Fruit fly (Drosophila melanogaster) Kc167 (cell line): ENCODE data around the gene Idh.

Experiments used
- Myc ChIP-seq: fragments of >200 bp; optimal IDR thresholded peaks from 2 replicates; lab custom pipeline; 2017; ENCODE audit warnings: missing external identifiers
- Sin3A ChIP-seq: fragments of >200 bp; optimal IDR thresholded peaks from 2 replicates; lab custom pipeline; 2018; ENCODE audit warnings: missing external identifiers
- h ChIP-seq: fragments of >200 bp; optimal IDR thresholded peaks from 3 replicates; lab custom pipeline; 2018; ENCODE audit warnings: missing external identifiers
- insv ChIP-seq: fragments of >200 bp; optimal IDR thresholded peaks from 3 replicates; lab custom pipeline; 2018; ENCODE audit warnings: missing external identifiers
- psq ChIP-seq: fragments of >200 bp; optimal IDR thresholded peaks from 2 replicates; lab custom pipeline; 2017; ENCODE audit warnings: missing external identifiers
- ttk ChIP-seq: sonication (Bioruptor generic); optimal IDR thresholded peaks from 2 replicates; lab custom pipeline; 2017; ENCODE audit warnings: missing external identifiers

DNA sequence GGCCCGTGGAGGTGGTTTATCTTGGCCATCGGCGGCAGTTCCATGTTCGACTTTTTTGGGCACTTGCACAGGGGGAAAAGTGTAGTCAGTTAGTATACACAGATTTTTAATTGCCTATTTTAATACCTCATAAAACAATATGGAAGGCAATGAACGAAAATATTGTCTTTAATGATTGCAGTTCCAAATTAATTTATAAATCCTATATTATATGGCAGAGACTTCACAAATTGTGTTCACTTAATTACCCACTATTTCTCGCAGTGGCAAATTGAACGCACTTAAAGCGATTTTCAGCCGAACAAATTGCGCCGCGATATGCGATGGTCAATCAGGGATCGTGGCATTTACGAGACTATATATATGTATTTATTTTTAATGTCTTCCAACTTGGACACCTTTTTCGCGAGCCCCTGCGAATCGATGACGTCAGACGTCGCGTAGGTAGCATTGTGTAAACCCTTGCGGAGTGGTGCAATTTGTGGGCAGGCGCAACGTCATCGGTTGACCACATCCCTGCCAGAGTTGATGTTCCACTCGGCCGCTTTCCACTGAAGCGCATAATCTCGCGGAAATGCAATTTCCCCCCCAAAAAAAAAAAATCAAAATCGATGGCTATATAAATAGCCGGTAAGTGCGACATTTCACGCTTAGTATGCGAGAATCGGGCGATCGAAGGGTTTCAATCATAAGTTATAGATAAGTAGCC, 40.4 kb downstream of the Idh start, which contains the start of gene CG13670:
- TF ChIP-seq Sin3A (lab: Kevin White, UChicago) (no peak), ttk (lab: Kevin White, UChicago) (no peak), psq (lab: Kevin White, UChicago) (no peak), insv (no peak), Myc (no peak), h (lab: Kevin White, UChicago) (no peak)
